Worm (Caenorhabditis elegans) whole organism, late embryonic: ENCODE data around the gene lev-9.

Source experiments
- Y22D7AL.16 ChIP-seq: sonication (generic microtip); optimal IDR thresholded peaks from 2 replicates; lab custom pipeline; 2016; ENCODE audit warnings: missing genetic modification characterization, missing compliant biosample characterization
- ama-1 ChIP-seq: fragments of 150-350 bp; optimal IDR thresholded peaks from 2 replicates; lab custom pipeline; 2014
- ceh-18 ChIP-seq: sonication (generic microtip); optimal IDR thresholded peaks from 2 replicates; lab custom pipeline; 2016; ENCODE audit warnings: missing genetic modification characterization, missing compliant biosample characterization
- ceh-24 ChIP-seq: sonication (generic microtip); optimal IDR thresholded peaks from 2 replicates; lab custom pipeline; 2016; ENCODE audit warnings: mild to moderate bottlenecking, missing genetic modification characterization, missing compliant biosample characterization
- ceh-30 ChIP-seq: fragments of 150-350 bp; optimal IDR thresholded peaks from 2 replicates; lab custom pipeline; 2014; ENCODE audit warnings: missing biosample characterization, missing genetic modification characterization
- elt-2 ChIP-seq: sonication (generic microtip); optimal IDR thresholded peaks from 2 replicates; lab custom pipeline; 2016; ENCODE audit warnings: missing genetic modification reagents, missing genetic modification characterization, missing compliant biosample characterization
- fkh-10 ChIP-seq: fragments of 150-350 bp; optimal IDR thresholded peaks from 2 replicates; lab custom pipeline; 2014; ENCODE audit warnings: missing biosample characterization, missing genetic modification reagents, missing genetic modification characterization
- hlh-30 ChIP-seq: sonication (generic microtip); optimal IDR thresholded peaks from 2 replicates; lab custom pipeline; 2017; ENCODE audit warnings: antibody characterized with exemption, missing genetic modification characterization, missing compliant biosample characterization; ENCODE audit not compliant: insufficient read depth
- nhr-11 ChIP-seq: fragments of 150-350 bp; optimal IDR thresholded peaks from 2 replicates; lab custom pipeline; 2014; ENCODE audit warnings: missing biosample characterization, missing genetic modification characterization
- pax-1 ChIP-seq: fragments of 150-350 bp; optimal IDR thresholded peaks from 2 replicates; lab custom pipeline; 2014; ENCODE audit warnings: missing biosample characterization, missing genetic modification characterization
- pha-4 ChIP-seq: fragments of 150-350 bp; optimal IDR thresholded peaks from 2 replicates; lab custom pipeline; 2018; ENCODE audit warnings: missing biosample characterization, missing genetic modification reagents, missing genetic modification characterization
- sox-4 ChIP-seq: sonication (generic microtip); optimal IDR thresholded peaks from 2 replicates; lab custom pipeline; 2017; ENCODE audit warnings: mild to moderate bottlenecking, missing genetic modification characterization, inconsistent platforms, missing compliant biosample characterization
- ttx-3 ChIP-seq: sonication (generic microtip); optimal IDR thresholded peaks from 2 replicates; lab custom pipeline; 2016; ENCODE audit warnings: missing genetic modification reagents, missing genetic modification characterization, missing compliant biosample characterization

ce11 chrX:6248778-6249658 is 42.5 kb downstream of the lev-9 start:
- TF ChIP-seq nhr-11 (tag; lab: Kevin White, UChicago) (no peak), sox-4 (no peak), Y22D7AL.16 (no peak), ama-1 (no peak), pax-1 (tag; lab: Kevin White, UChicago) (no peak), fkh-10 (GFP tag; lab: Kevin White, UChicago) (no peak), ceh-30 (tag; lab: Kevin White, UChicago) (no peak), hlh-30 (tag; lab: Kevin White, UChicago) (no peak), ceh-18 (tag; lab: Kevin White, UChicago) (no peak), ttx-3 (tag; lab: Kevin White, UChicago) (no peak), ceh-24 (tag; lab: Kevin White, UChicago) (no peak), pha-4 (no peak), elt-2 (tag; lab: Kevin White, UChicago) (no peak)
